Fruit fly (Drosophila melanogaster) whole organism: Measurements from ENCODE around the gene CG34008.

Experiments
- EcR ChIP-seq, 2 experiments: fragments of >200 bp; optimal IDR thresholded peaks; 2 replicates each; lab custom pipeline; 2017; ENCODE audit warnings: missing biosample characterization in 2 of 2, missing genetic modification characterization in 2 of 2, missing genetic modification reagents in 2 of 2
- psq ChIP-seq: fragments of >200 bp; optimal IDR thresholded peaks from 2 replicates; lab custom pipeline; 2017

DNA sequence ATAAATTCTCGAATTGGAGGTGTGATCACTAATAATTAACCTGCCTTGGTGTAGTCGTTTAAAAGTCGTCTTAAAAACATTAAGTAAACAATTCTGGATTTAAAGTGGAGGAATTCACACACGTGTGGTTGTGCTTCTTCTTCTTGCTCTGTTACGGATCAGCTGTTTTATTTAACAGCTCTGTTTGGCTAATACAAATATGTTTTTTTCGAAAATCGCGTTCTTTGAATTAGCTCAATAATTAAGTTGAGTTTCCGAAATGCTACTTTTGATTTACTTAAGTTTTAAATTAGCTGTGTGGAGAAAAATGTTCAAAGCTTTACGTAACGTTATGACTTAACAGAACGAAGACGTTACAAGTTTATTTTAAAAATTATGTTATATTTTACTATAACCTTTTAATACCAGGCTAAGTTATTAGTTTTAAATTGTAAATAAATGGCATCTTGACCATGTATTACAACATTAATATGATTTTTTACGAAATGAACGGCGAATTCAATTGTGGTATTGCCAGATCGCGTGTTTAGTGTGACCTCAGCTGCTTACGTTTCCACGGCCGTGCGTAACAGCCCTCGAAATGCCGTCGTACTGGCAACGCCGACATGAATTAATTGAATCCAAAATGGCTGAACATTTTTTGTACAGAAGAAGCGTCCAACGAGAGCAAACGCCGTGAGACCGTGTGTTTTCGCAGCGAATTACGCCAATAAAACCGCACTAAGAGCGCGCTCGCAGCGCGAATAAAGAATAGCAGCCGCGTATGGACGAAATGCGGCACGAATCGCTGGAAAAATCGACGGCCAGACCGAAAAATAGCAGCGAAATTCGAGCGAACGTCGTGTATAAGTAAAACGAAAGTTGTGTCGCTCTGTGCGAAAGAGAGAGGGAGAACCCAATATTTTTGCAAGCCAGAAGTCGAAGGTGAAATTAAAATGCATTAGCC lies 11.5 kb upstream of the CG34008 start, which contains the start of the genes Pus1 and bon:
- TF ChIP-seq psq (lab: Kevin White, UChicago): no peak
- no peak for TF ChIP-seq EcR (GFP tag; optimal IDR thresholded peaks at IDR 0.05; lab: Kevin White, UChicago)
